Fruit fly (Drosophila melanogaster) whole organism, prepupa: ENCODE data around the gene Ir62a.

Experiments
- Blimp-1 ChIP-seq: fragments of 200-800 bp; sonication (Bioruptor generic); optimal IDR thresholded peaks from 3 replicates; lab custom pipeline; 2017; ENCODE audit warnings: missing biosample characterization, missing genetic modification characterization, mild to moderate bottlenecking, moderate library complexity, missing genetic modification reagents
- CG11294 ChIP-seq: fragments of 200-800 bp; sonication (Bioruptor generic); IDR thresholded peaks from 2 replicates; pipeline ENCODE4 v1.3.6; 2022; ENCODE audit warnings: missing biosample characterization, missing genetic modification characterization
- CG11762 ChIP-seq: fragments of 200-800 bp; sonication (Bioruptor generic); optimal IDR thresholded peaks from 3 replicates; lab custom pipeline; 2016; ENCODE audit warnings: missing biosample characterization, missing genetic modification characterization; ENCODE audit not compliant: insufficient read depth
- CG1621 ChIP-seq: fragments of 200-800 bp; sonication (Bioruptor generic); optimal IDR thresholded peaks from 3 replicates; lab custom pipeline; 2018; ENCODE audit warnings: missing biosample characterization, mild to moderate bottlenecking, missing genetic modification characterization
- CG34406 ChIP-seq: fragments of 200-800 bp; sonication (Bioruptor generic); optimal IDR thresholded peaks from 3 replicates; lab custom pipeline; 2016; ENCODE audit warnings: missing biosample characterization, missing genetic modification characterization
- Eip75B ChIP-seq: fragments of 200-800 bp; sonication (Bioruptor generic); optimal IDR thresholded peaks from 3 replicates; lab custom pipeline; 2016; ENCODE audit warnings: missing biosample characterization, missing genetic modification characterization
- Hr38 ChIP-seq: sonication (Bioruptor generic); optimal IDR thresholded peaks from 2 replicates; lab custom pipeline; 2016; ENCODE audit warnings: missing biosample characterization, missing genetic modification characterization
- eg ChIP-seq: fragments of 200-800 bp; sonication (Bioruptor generic); IDR thresholded peaks from 3 replicates; pipeline ENCODE4 v1.3.6; 2022; ENCODE audit warnings: missing biosample characterization, missing genetic modification characterization
- fkh ChIP-seq: fragments of 200-800 bp; sonication (Bioruptor generic); optimal IDR thresholded peaks from 3 replicates; lab custom pipeline; 2017; ENCODE audit warnings: missing biosample characterization, mild to moderate bottlenecking, missing genetic modification characterization, moderate library complexity
- pdm3 ChIP-seq: fragments of 200-800 bp; sonication (Bioruptor generic); optimal IDR thresholded peaks from 3 replicates; lab custom pipeline; 2016; ENCODE audit warnings: missing biosample characterization, missing genetic modification characterization
- salr ChIP-seq, 2 experiments: fragments of 200-800 bp; sonication (Bioruptor generic); optimal IDR thresholded peaks; 3 replicates each; lab custom pipeline; 2016 to 2018; ENCODE audit warnings: missing biosample characterization in 2 of 2, missing genetic modification characterization in 2 of 2, mild to moderate bottlenecking in 1 of 2
- spab ChIP-seq: fragments of 200-800 bp; sonication (Bioruptor generic); optimal IDR thresholded peaks from 2 replicates; lab custom pipeline; 2017; ENCODE audit warnings: missing biosample characterization, mild to moderate bottlenecking, missing genetic modification characterization, missing genetic modification reagents
- vri ChIP-seq: fragments of 200-800 bp; sonication (Bioruptor generic); optimal IDR thresholded peaks from 3 replicates; lab custom pipeline; 2016; ENCODE audit warnings: missing biosample characterization, mild to moderate bottlenecking, missing genetic modification characterization

dm6 chr3L:1575731-1576376 is 44.8 kb upstream of the Ir62a start:
- TF ChIP-seq CG11294 (GFP tag; lab: Robert Waterston, UW), result no peak
- no peak for TF ChIP-seq CG1621
- no peak for TF ChIP-seq CG34406 (GFP tag; lab: Kevin White, UChicago)
- no peak for TF ChIP-seq eg
- TF ChIP-seq Blimp-1 (GFP tag; lab: Kevin White, UChicago), result no peak
- peak; percentile 11 for TF ChIP-seq pdm3
- TF ChIP-seq Hr38 (GFP tag; lab: Kevin White, UChicago), result no peak
- no peak for TF ChIP-seq salr (GFP tag; optimal IDR thresholded peaks at IDR 0.05; lab: Kevin White, UChicago)
- TF ChIP-seq vri (GFP tag; lab: Kevin White, UChicago), result no peak
- TF ChIP-seq CG11762 (GFP tag; lab: Kevin White, UChicago), result no peak
- TF ChIP-seq Eip75B, result no peak
- TF ChIP-seq spab (GFP tag; lab: Kevin White, UChicago), result no peak
- no peak for TF ChIP-seq fkh
